Fruit fly (Drosophila melanogaster) whole organism, embryonic: ENCODE results near the gene Egfrap.
A peak's percentile ranks its signal among the peaks of the same experiment; 100 is the strongest.

Experiments
- Ada2b ChIP-seq: fragments of 200-800 bp; sonication (Bioruptor generic); IDR thresholded peaks from 2 replicates; pipeline ENCODE4 v1.3.6; 2022; ENCODE audit warnings: missing biosample characterization, missing genetic modification characterization
- BEAF-32 ChIP-seq: fragments of 200-800 bp; sonication (Bioruptor generic); optimal IDR thresholded peaks from 3 replicates; lab custom pipeline; 2017; ENCODE audit warnings: missing biosample characterization, missing genetic modification characterization, mild to moderate bottlenecking, moderate library complexity, missing genetic modification reagents
- CG11085 ChIP-seq: fragments of 200-800 bp; sonication (Bioruptor generic); IDR thresholded peaks from 2 replicates; pipeline ENCODE4 v1.3.6; 2022; ENCODE audit warnings: missing biosample characterization, missing genetic modification characterization
- CG12236 ChIP-seq: fragments of 200-800 bp; sonication (Bioruptor generic); optimal IDR thresholded peaks from 2 replicates; lab custom pipeline; 2016; ENCODE audit warnings: missing biosample characterization, missing genetic modification characterization
- CG12391 ChIP-seq: fragments of 200-800 bp; sonication (Bioruptor generic); optimal IDR thresholded peaks from 3 replicates; lab custom pipeline; 2018; ENCODE audit warnings: missing biosample characterization, mild to moderate bottlenecking, missing genetic modification characterization, moderate library complexity
- CG17802 ChIP-seq: fragments of 200-800 bp; sonication (Bioruptor generic); optimal IDR thresholded peaks from 2 replicates; lab custom pipeline; 2018; ENCODE audit warnings: missing biosample characterization, mild to moderate bottlenecking, missing genetic modification characterization, moderate library complexity
- CG18764 ChIP-seq: fragments of 200-800 bp; sonication (Bioruptor generic); optimal IDR thresholded peaks from 3 replicates; lab custom pipeline; 2016; ENCODE audit warnings: missing biosample characterization, missing genetic modification characterization
- CG30431 ChIP-seq: fragments of 200-800 bp; sonication (Bioruptor generic); optimal IDR thresholded peaks from 2 replicates; lab custom pipeline; 2017; ENCODE audit warnings: missing biosample characterization, missing genetic modification characterization
- CG32772 ChIP-seq: fragments of 200-800 bp; sonication (Bioruptor generic); IDR thresholded peaks from 2 replicates; pipeline ENCODE4 v1.3.6; 2022; ENCODE audit warnings: missing biosample characterization, missing genetic modification characterization
- CG34224 ChIP-seq: fragments of 200-800 bp; sonication (Bioruptor generic); IDR thresholded peaks from 3 replicates; pipeline ENCODE4 v1.3.6; 2022; ENCODE audit warnings: missing biosample characterization, missing genetic modification characterization; ENCODE audit not compliant: partially characterized antibody
- CG4617 ChIP-seq: fragments of 200-800 bp; sonication (Bioruptor generic); optimal IDR thresholded peaks from 3 replicates; lab custom pipeline; 2016; ENCODE audit warnings: missing biosample characterization, missing genetic modification characterization, borderline replicate concordance
- CG6683 ChIP-seq: fragments of 200-800 bp; sonication (Bioruptor generic); optimal IDR thresholded peaks from 2 replicates; lab custom pipeline; 2017; ENCODE audit warnings: missing biosample characterization, mild to moderate bottlenecking, missing genetic modification characterization, missing genetic modification reagents
- CG6791 ChIP-seq: fragments of 200-800 bp; sonication (Bioruptor generic); IDR thresholded peaks from 3 replicates; pipeline ENCODE4 v1.3.6; 2022; ENCODE audit warnings: missing biosample characterization, missing genetic modification characterization; ENCODE audit not compliant: partially characterized antibody
- CG7786 ChIP-seq: fragments of 200-800 bp; sonication (Bioruptor generic); optimal IDR thresholded peaks from 2 replicates; lab custom pipeline; 2016; ENCODE audit warnings: missing biosample characterization, missing genetic modification characterization
- CG7839 ChIP-seq: fragments of 200-800 bp; sonication (Bioruptor generic); optimal IDR thresholded peaks from 3 replicates; lab custom pipeline; 2018; ENCODE audit warnings: missing biosample characterization, mild to moderate bottlenecking, missing genetic modification characterization, moderate library complexity
- CG8478 ChIP-seq: fragments of >200 bp; optimal IDR thresholded peaks from 2 replicates; lab custom pipeline; 2018
- CG8924 ChIP-seq: fragments of 200-800 bp; optimal IDR thresholded peaks from 3 replicates; lab custom pipeline; 2019; ENCODE audit warnings: missing biosample characterization, mild to moderate bottlenecking, missing genetic modification characterization, moderate library complexity
- CG9727 ChIP-seq: fragments of 200-800 bp; sonication (Bioruptor generic); optimal IDR thresholded peaks from 3 replicates; lab custom pipeline; 2017; ENCODE audit warnings: missing biosample characterization, mild to moderate bottlenecking, missing genetic modification characterization
- E2f2 ChIP-seq: fragments of 200-800 bp; sonication (Bioruptor generic); IDR thresholded peaks from 2 replicates; pipeline ENCODE4 v1.3.6; 2022; ENCODE audit warnings: missing biosample characterization, missing genetic modification characterization
- HHEX ChIP-seq: fragments of 200-800 bp; sonication (Bioruptor generic); optimal IDR thresholded peaks from 3 replicates; lab custom pipeline; 2017; ENCODE audit warnings: missing biosample characterization, mild to moderate bottlenecking, missing genetic modification characterization, missing genetic modification reagents
- HLH4C ChIP-seq: fragments of 200-800 bp; sonication (Bioruptor generic); IDR thresholded peaks from 3 replicates; pipeline ENCODE4 v1.3.6; 2022; ENCODE audit warnings: missing biosample characterization, missing genetic modification characterization; ENCODE audit not compliant: partially characterized antibody
- HmgZ ChIP-seq: fragments of 200-800 bp; sonication (Bioruptor generic); optimal IDR thresholded peaks from 2 replicates; lab custom pipeline; 2018; ENCODE audit warnings: missing biosample characterization, mild to moderate bottlenecking, missing genetic modification characterization
- Hr3 ChIP-seq: fragments of 200-800 bp; sonication (Bioruptor generic); optimal IDR thresholded peaks from 3 replicates; lab custom pipeline; 2016; ENCODE audit warnings: missing biosample characterization, missing genetic modification characterization
- Hr39 ChIP-seq: fragments of >200 bp; optimal IDR thresholded peaks from 2 replicates; lab custom pipeline; 2017
- Lpt ChIP-seq: fragments of >200 bp; optimal IDR thresholded peaks from 2 replicates; lab custom pipeline; 2018; ENCODE audit warnings: missing biosample characterization, missing genetic modification characterization
- Sry-β ChIP-seq: fragments of 200-800 bp; sonication (Bioruptor generic); optimal IDR thresholded peaks from 2 replicates; lab custom pipeline; 2018; ENCODE audit warnings: missing biosample characterization, mild to moderate bottlenecking, missing genetic modification characterization, moderate library complexity
- Usf ChIP-seq: fragments of 200-800 bp; sonication (Bioruptor generic); optimal IDR thresholded peaks from 2 replicates; lab custom pipeline; 2017; ENCODE audit warnings: missing genotype, missing biosample characterization, missing genetic modification characterization
- Vsx1 ChIP-seq: fragments of 200-800 bp; sonication (Bioruptor generic); optimal IDR thresholded peaks from 2 replicates; lab custom pipeline; 2017; ENCODE audit warnings: missing biosample characterization, mild to moderate bottlenecking, missing genetic modification characterization, missing genetic modification reagents
- br ChIP-seq: fragments of >200 bp; optimal IDR thresholded peaks from 2 replicates; lab custom pipeline; 2017
- caup ChIP-seq: fragments of 200-800 bp; sonication (Bioruptor generic); optimal IDR thresholded peaks from 3 replicates; lab custom pipeline; 2017; ENCODE audit warnings: missing biosample characterization, mild to moderate bottlenecking, missing genetic modification characterization, moderate library complexity; ENCODE audit not compliant: severe bottlenecking
- chinmo ChIP-seq: fragments of 200-800 bp; sonication (Bioruptor generic); IDR thresholded peaks from 4 replicates; pipeline ENCODE4 v1.3.6; 2022; ENCODE audit warnings: missing biosample characterization, missing genetic modification characterization; ENCODE audit not compliant: partially characterized antibody
- disco-r ChIP-seq: fragments of 200-800 bp; sonication (Bioruptor generic); optimal IDR thresholded peaks from 2 replicates; lab custom pipeline; 2016; ENCODE audit warnings: missing biosample characterization, missing genetic modification characterization
- dmrt99B ChIP-seq: fragments of 200-800 bp; sonication (Bioruptor generic); optimal IDR thresholded peaks from 2 replicates; lab custom pipeline; 2018; ENCODE audit warnings: missing biosample characterization, mild to moderate bottlenecking, missing genetic modification characterization, moderate library complexity
- dysf ChIP-seq: fragments of 200-800 bp; sonication (Bioruptor generic); IDR thresholded peaks from 3 replicates; pipeline ENCODE4 v1.3.6; 2022; ENCODE audit warnings: missing biosample characterization, missing genetic modification characterization
- fd96Cb ChIP-seq: fragments of 200-800 bp; sonication (Bioruptor generic); optimal IDR thresholded peaks from 2 replicates; lab custom pipeline; 2018; ENCODE audit warnings: missing biosample characterization, mild to moderate bottlenecking, missing genetic modification characterization, moderate library complexity
- hth ChIP-seq: fragments of >200 bp; optimal IDR thresholded peaks from 2 replicates; lab custom pipeline; 2017; ENCODE audit warnings: inconsistent platforms
- kay ChIP-seq: fragments of 200-800 bp; sonication (Bioruptor generic); optimal IDR thresholded peaks from 2 replicates; lab custom pipeline; 2016; ENCODE audit warnings: missing biosample characterization, missing genetic modification characterization
- oc ChIP-seq: fragments of 200-800 bp; sonication (Bioruptor generic); optimal IDR thresholded peaks from 2 replicates; lab custom pipeline; 2018; ENCODE audit warnings: missing biosample characterization, mild to moderate bottlenecking, missing genetic modification characterization, moderate library complexity
- odd ChIP-seq: fragments of 200-800 bp; sonication (Bioruptor generic); optimal IDR thresholded peaks from 2 replicates; lab custom pipeline; 2017; ENCODE audit warnings: missing biosample characterization, mild to moderate bottlenecking, missing genetic modification characterization
- ro ChIP-seq: fragments of 200-800 bp; sonication (Bioruptor generic); IDR thresholded peaks from 2 replicates; pipeline ENCODE4 v1.3.6; 2022; ENCODE audit warnings: missing biosample characterization, missing genetic modification characterization
- shn ChIP-seq: fragments of 200-800 bp; sonication (Bioruptor generic); optimal IDR thresholded peaks from 3 replicates; lab custom pipeline; 2016; ENCODE audit warnings: missing biosample characterization, missing genetic modification characterization
- so ChIP-seq: fragments of 200-800 bp; sonication (Bioruptor generic); IDR thresholded peaks from 3 replicates; pipeline ENCODE4 v1.3.6; 2022; ENCODE audit warnings: missing biosample characterization, missing genetic modification characterization
- ssp ChIP-seq: fragments of 200-800 bp; sonication (Bioruptor generic); IDR thresholded peaks from 2 replicates; pipeline ENCODE4 v1.3.6; 2022; ENCODE audit warnings: missing biosample characterization, missing genetic modification characterization
- tgo ChIP-seq: fragments of 200-800 bp; sonication (Bioruptor generic); IDR thresholded peaks from 3 replicates; pipeline ENCODE4 v1.3.6; 2022; ENCODE audit warnings: missing biosample characterization, missing genetic modification characterization
- tio ChIP-seq: fragments of 200-800 bp; sonication (Bioruptor generic); optimal IDR thresholded peaks from 2 replicates; lab custom pipeline; 2017; ENCODE audit warnings: missing biosample characterization, missing genetic modification characterization, inconsistent platforms
- tll ChIP-seq, 2 experiments: fragments of 200-800 bp in 1 of 2; fragments of >200 bp in 1 of 2; sonication (Bioruptor generic) in 1 of 2; optimal IDR thresholded peaks; 2 replicates each; lab custom pipeline; 2017 to 2019; ENCODE audit warnings: missing biosample characterization in 2 of 2, missing genetic modification characterization in 2 of 2, mild to moderate bottlenecking in 1 of 2, moderate library complexity in 1 of 2
- tna ChIP-seq: fragments of 200-800 bp; sonication (Bioruptor generic); IDR thresholded peaks from 2 replicates; pipeline ENCODE4 v1.3.6; 2022; ENCODE audit warnings: missing biosample characterization, missing genetic modification characterization; ENCODE audit not compliant: partially characterized antibody
- ttk ChIP-seq: fragments of 200-800 bp; sonication (Bioruptor generic); IDR thresholded peaks from 2 replicates; pipeline ENCODE4 v2.1.2; 2022; ENCODE audit warnings: missing biosample characterization, missing genetic modification characterization
- z ChIP-seq: fragments of 200-800 bp; sonication (Bioruptor generic); IDR thresholded peaks from 3 replicates; pipeline ENCODE4 v1.3.6; 2022; ENCODE audit warnings: missing biosample characterization, missing genetic modification characterization

The Egfrap gene

dm6 chr3L:5926015-5926988 lies 24.2 kb downstream of the Egfrap start (continued):
- TF ChIP-seq CG7839: peak; percentile 72
- no peak for TF ChIP-seq CG17802 (tag; lab: Kevin White, UChicago)
- no peak for TF ChIP-seq tna (GFP tag; lab: Robert Waterston, UW)
- TF ChIP-seq hth (lab: Kevin White, UChicago): no peak
- peak; percentile 35 for TF ChIP-seq shn
- no peak for TF ChIP-seq CG11085 (GFP tag; lab: Robert Waterston, UW)
- no peak for TF ChIP-seq ssp (GFP tag; lab: Robert Waterston, UW)
- peak; percentile 76; the same call in 2 of the 4 replicates for TF ChIP-seq chinmo (GFP tag; lab: Robert Waterston, UW)
- no peak for TF ChIP-seq CG32772 (GFP tag; lab: Robert Waterston, UW)
- TF ChIP-seq CG6791: no peak
- TF ChIP-seq Vsx1: peak; percentile 49
- peak; percentile 47 for TF ChIP-seq CG9727 (GFP tag; lab: Kevin White, UChicago)
- peak; percentile 26 for TF ChIP-seq HmgZ (tag; lab: Kevin White, UChicago)
- TF ChIP-seq CG30431 (GFP tag; lab: Kevin White, UChicago): no peak
- peak; percentile 55 for TF ChIP-seq CG8924 (tag; lab: Kevin White, UChicago)
- TF ChIP-seq CG8478 (lab: Kevin White, UChicago): peak; percentile 34
- no peak for TF ChIP-seq CG18764 (GFP tag; lab: Kevin White, UChicago)
- no peak for TF ChIP-seq Usf (GFP tag; lab: Kevin White, UChicago)
- TF ChIP-seq tgo (GFP tag; lab: Robert Waterston, UW): peak; percentile 32; the same call in 2 of the 3 replicates
- no peak for TF ChIP-seq tio (GFP tag; lab: Kevin White, UChicago)
- peak; percentile 35 for TF ChIP-seq Hr3 (GFP tag; lab: Kevin White, UChicago)
- TF ChIP-seq CG34224 (GFP tag; lab: Robert Waterston, UW): no peak
- TF ChIP-seq br (lab: Kevin White, UChicago): no peak
- TF ChIP-seq fd96Cb (tag; lab: Kevin White, UChicago): peak; percentile 15
- no peak for TF ChIP-seq HHEX
- no peak for TF ChIP-seq tll (GFP tag; optimal IDR thresholded peaks at IDR 0.05; lab: Kevin White, UChicago)
- no peak for TF ChIP-seq odd (GFP tag; lab: Kevin White, UChicago)
- TF ChIP-seq CG12391: peak; percentile 61
- TF ChIP-seq Hr39 (lab: Kevin White, UChicago): no peak
- TF ChIP-seq caup (GFP tag; lab: Kevin White, UChicago): no peak
- 0 out of 3 replicates have a peak, but pooled peaks have one; percentile 10 for TF ChIP-seq so (GFP tag; lab: Robert Waterston, UW)
- TF ChIP-seq CG6683 (GFP tag; lab: Kevin White, UChicago): no peak
- TF ChIP-seq z: no peak
- no peak for TF ChIP-seq oc
- TF ChIP-seq E2f2 (GFP tag; lab: Robert Waterston, UW): 0 out of 2 replicates have a peak, but pooled peaks have one; percentile 14
- no peak for TF ChIP-seq ttk (GFP tag; lab: Robert Waterston, UW)
- TF ChIP-seq dysf: peak; percentile 52; the same call in 2 of the 3 replicates
- TF ChIP-seq HLH4C (GFP tag; lab: Robert Waterston, UW): no peak
- TF ChIP-seq dmrt99B: peak; percentile 68
- peak; percentile 20 for TF ChIP-seq disco-r (GFP tag; lab: Kevin White, UChicago)
- TF ChIP-seq CG4617 (GFP tag; lab: Kevin White, UChicago): no peak
- peak; percentile 5 for TF ChIP-seq CG12236 (GFP tag; lab: Kevin White, UChicago)
- TF ChIP-seq Ada2b (GFP tag; lab: Robert Waterston, UW): 0 out of 2 replicates have a peak, but pooled peaks have one; percentile 10
- TF ChIP-seq Lpt (GFP tag; lab: Kevin White, UChicago): no peak
- TF ChIP-seq kay (GFP tag; lab: Kevin White, UChicago): no peak
- TF ChIP-seq BEAF-32 (GFP tag; lab: Kevin White, UChicago): no peak
- peak; percentile 27 for TF ChIP-seq CG7786 (GFP tag; lab: Kevin White, UChicago)
- no peak for TF ChIP-seq Sry-β
- TF ChIP-seq ro (GFP tag; lab: Robert Waterston, UW): no peak
